Fruit fly (Drosophila melanogaster) whole organism, wandering third instar larva: ENCODE data around the gene CG12541.
A peak's percentile ranks its signal among the peaks of the same experiment; 100 is the strongest.

Experiments used
- Abd-B ChIP-seq: fragments of >200 bp; optimal IDR thresholded peaks from 2 replicates; lab custom pipeline; 2017; ENCODE audit warnings: missing biosample characterization, missing genetic modification characterization
- CG32264 ChIP-seq: fragments of 200-800 bp; sonication (Bioruptor generic); optimal IDR thresholded peaks from 2 replicates; lab custom pipeline; 2016; ENCODE audit warnings: missing biosample characterization, missing genetic modification characterization
- CG9705 ChIP-seq: fragments of 200-800 bp; sonication (Bioruptor generic); optimal IDR thresholded peaks from 2 replicates; lab custom pipeline; 2018; ENCODE audit warnings: missing biosample characterization, mild to moderate bottlenecking, missing genetic modification characterization
- CrebA ChIP-seq: fragments of 200-800 bp; sonication (Bioruptor generic); optimal IDR thresholded peaks from 2 replicates; lab custom pipeline; 2016; ENCODE audit warnings: missing biosample characterization, mild to moderate bottlenecking, missing genetic modification characterization, borderline replicate concordance
- Dfd ChIP-seq: fragments of >200 bp; optimal IDR thresholded peaks from 2 replicates; lab custom pipeline; 2017; ENCODE audit warnings: missing biosample characterization, missing genetic modification characterization
- GATAd ChIP-seq: sonication (Bioruptor generic); optimal IDR thresholded peaks from 2 replicates; lab custom pipeline; 2016; ENCODE audit warnings: missing biosample characterization, missing genetic modification characterization
- HLH106 ChIP-seq: fragments of 200-800 bp; optimal IDR thresholded peaks from 3 replicates; lab custom pipeline; 2019; ENCODE audit warnings: missing biosample characterization, mild to moderate bottlenecking, missing genetic modification characterization, moderate library complexity
- Hnf4 ChIP-seq: fragments of 200-800 bp; sonication (Bioruptor generic); optimal IDR thresholded peaks from 2 replicates; lab custom pipeline; 2016; ENCODE audit warnings: missing biosample characterization, mild to moderate bottlenecking, missing genetic modification characterization
- Hr78 ChIP-seq: fragments of >200 bp; optimal IDR thresholded peaks from 2 replicates; lab custom pipeline; 2017; ENCODE audit warnings: missing biosample characterization, missing genetic modification characterization
- Hr83 ChIP-seq: fragments of 200-300 bp; sonication (Bioruptor generic); optimal IDR thresholded peaks from 2 replicates; lab custom pipeline; 2016; ENCODE audit warnings: missing biosample characterization, mild to moderate bottlenecking, missing genetic modification characterization, moderate library complexity; ENCODE audit not compliant: poor library complexity, severe bottlenecking
- Jra ChIP-seq: sonication (Bioruptor generic); optimal IDR thresholded peaks from 2 replicates; lab custom pipeline; 2016; ENCODE audit warnings: missing biosample characterization, missing genetic modification characterization
- Mio ChIP-seq: sonication (Bioruptor generic); optimal IDR thresholded peaks from 2 replicates; lab custom pipeline; 2016; ENCODE audit warnings: missing biosample characterization, missing genetic modification characterization
- Myc ChIP-seq: fragments of >200 bp; optimal IDR thresholded peaks from 2 replicates; lab custom pipeline; 2017
- N ChIP-seq: fragments of >200 bp; optimal IDR thresholded peaks from 2 replicates; lab custom pipeline; 2018; ENCODE audit warnings: missing biosample characterization, missing external identifiers, missing genetic modification characterization
- Rel ChIP-seq, 2 experiments: fragments of 200-800 bp; sonication (Bioruptor generic) in 1 of 2; optimal IDR thresholded peaks; 2 replicates in 1 of 2; 3 replicates in 1 of 2; lab custom pipeline; 2016 to 2019; ENCODE audit warnings: mild to moderate bottlenecking in 2 of 2, missing biosample characterization in 2 of 2, missing genetic modification characterization in 2 of 2, moderate library complexity in 1 of 2
- Sp1 ChIP-seq: fragments of 200-800 bp; sonication (Bioruptor generic); optimal IDR thresholded peaks from 3 replicates; lab custom pipeline; 2019; ENCODE audit warnings: missing biosample characterization, mild to moderate bottlenecking, missing genetic modification characterization, moderate library complexity
- Vsx2 ChIP-seq: fragments of 200-300, 225-300 bp; sonication (Bioruptor generic); optimal IDR thresholded peaks from 2 replicates; lab custom pipeline; 2018; ENCODE audit warnings: missing biosample characterization, missing genetic modification characterization; ENCODE audit not compliant: partially characterized antibody
- br ChIP-seq: fragments of 200-800 bp; sonication (Bioruptor generic); optimal IDR thresholded peaks from 2 replicates; lab custom pipeline; 2016; ENCODE audit warnings: missing biosample characterization, missing genetic modification characterization
- dl ChIP-seq, 2 experiments: fragments of 175-275, 200-275 bp in 1 of 2; fragments of 200-275 bp in 1 of 2; sonication (Bioruptor generic); optimal IDR thresholded peaks; lab custom pipeline; 2018; ENCODE audit warnings: mild to moderate bottlenecking in 2 of 2, missing biosample characterization in 2 of 2, missing genetic modification characterization in 2 of 2, moderate library complexity in 2 of 2; ENCODE audit not compliant: partially characterized antibody in 2 of 2, insufficient read depth in 1 of 2
- dmrt93B ChIP-seq: fragments of 200-800 bp; sonication (Bioruptor generic); optimal IDR thresholded peaks from 2 replicates; lab custom pipeline; 2018; ENCODE audit warnings: missing biosample characterization, mild to moderate bottlenecking, missing genetic modification characterization
- dsf ChIP-seq: sonication (Bioruptor generic); optimal IDR thresholded peaks from 2 replicates; lab custom pipeline; 2016; ENCODE audit warnings: missing biosample characterization, missing genetic modification characterization, borderline replicate concordance
- ey ChIP-seq: fragments of 200-800 bp; sonication (Bioruptor generic); optimal IDR thresholded peaks from 2 replicates; lab custom pipeline; 2016; ENCODE audit warnings: missing biosample characterization, missing genetic modification characterization
- fru ChIP-seq: fragments of 200-800 bp; sonication (Bioruptor generic); optimal IDR thresholded peaks from 3 replicates; lab custom pipeline; 2016; ENCODE audit warnings: missing biosample characterization, mild to moderate bottlenecking, missing genetic modification characterization
- h ChIP-seq: fragments of 200-800 bp; sonication (Bioruptor generic); optimal IDR thresholded peaks from 3 replicates; lab custom pipeline; 2016; ENCODE audit warnings: missing biosample characterization, mild to moderate bottlenecking, missing genetic modification characterization
- jim ChIP-seq: fragments of 175-275, 200-325 bp; sonication (Bioruptor generic); optimal IDR thresholded peaks from 2 replicates; lab custom pipeline; 2016; ENCODE audit warnings: missing biosample characterization, mild to moderate bottlenecking, missing genetic modification characterization
- lola ChIP-seq: fragments of >200 bp; optimal IDR thresholded peaks from 2 replicates; lab custom pipeline; 2017; ENCODE audit warnings: missing biosample characterization, missing genetic modification characterization
- psq ChIP-seq: fragments of 200-800 bp; sonication (Bioruptor generic); optimal IDR thresholded peaks from 3 replicates; lab custom pipeline; 2017; ENCODE audit warnings: missing biosample characterization, mild to moderate bottlenecking, missing genetic modification characterization, moderate library complexity
- rgr ChIP-seq: fragments of 200-800 bp; sonication (Bioruptor generic); optimal IDR thresholded peaks from 3 replicates; lab custom pipeline; 2016; ENCODE audit warnings: missing biosample characterization, mild to moderate bottlenecking, missing genetic modification characterization
- sage ChIP-seq: fragments of 200-800 bp; sonication (Bioruptor generic); optimal IDR thresholded peaks from 2 replicates; lab custom pipeline; 2016; ENCODE audit warnings: missing biosample characterization, mild to moderate bottlenecking, missing genetic modification characterization
- sv ChIP-seq: fragments of 200-800 bp; sonication (Bioruptor generic); optimal IDR thresholded peaks from 3 replicates; lab custom pipeline; 2016; ENCODE audit warnings: missing biosample characterization, missing genetic modification characterization
- tai ChIP-seq: sonication (Bioruptor generic); optimal IDR thresholded peaks from 2 replicates; lab custom pipeline; 2016; ENCODE audit warnings: missing biosample characterization, missing genetic modification characterization
- usp ChIP-seq: fragments of >200 bp; optimal IDR thresholded peaks from 2 replicates; lab custom pipeline; 2017; ENCODE audit warnings: missing biosample characterization, missing genetic modification characterization
- woc ChIP-seq: sonication (Bioruptor generic); optimal IDR thresholded peaks from 2 replicates; lab custom pipeline; 2016; ENCODE audit warnings: missing biosample characterization, mild to moderate bottlenecking, missing genetic modification characterization

The CG12541 gene

dm6 chrX:6997653-6998491, 68.0 kb downstream of the CG12541 start (continued):
- TF ChIP-seq Mio: no peak
- TF ChIP-seq, all 38 proteins: peak for 19

dm6 chrX:6996965-6997652, 68.7 kb downstream of the CG12541 start:
- no peak for TF ChIP-seq h (GFP tag; lab: Kevin White, UChicago)
- no peak for TF ChIP-seq sage
- TF ChIP-seq, all 38 proteins: peak for 0

DNA sequence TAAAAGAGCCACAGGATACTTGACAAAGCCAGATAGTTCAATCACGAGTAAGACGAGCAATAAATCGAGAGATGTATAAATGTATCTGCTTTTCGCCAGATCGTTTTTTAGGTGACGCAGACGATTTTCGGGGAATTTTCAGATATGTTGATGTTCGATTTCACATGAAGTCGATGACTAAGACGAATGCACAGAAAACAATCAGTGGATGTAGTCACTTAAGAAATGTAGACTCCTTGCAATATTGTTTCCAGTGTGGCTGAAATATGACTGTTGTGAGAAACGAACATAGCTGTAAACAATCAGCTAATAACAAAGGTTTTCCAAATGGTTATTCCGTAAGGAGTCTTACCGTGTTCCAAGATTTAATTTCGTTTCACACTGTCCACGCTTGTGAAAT, 69.7 kb downstream of the CG12541 start:
- TF ChIP-seq Vsx2 (no peak), dmrt93B (GFP tag; lab: Kevin White, UChicago) (no peak), Rel (GFP tag; optimal IDR thresholded peaks at IDR 0.05; lab: Kevin White, UChicago) (no peak), Rel (tag; optimal IDR thresholded peaks at IDR 0.05; lab: Kevin White, UChicago) (peak; percentile 42), Myc (lab: Kevin White, UChicago) (no peak), lola (no peak)

dm6 chrX:6995258-6995657, 70.6 kb downstream of the CG12541 start:
- TF ChIP-seq CG32264 (GFP tag; lab: Kevin White, UChicago): no peak
- TF ChIP-seq sage: no peak
- TF ChIP-seq lola: no peak
- no peak for TF ChIP-seq Abd-B (GFP tag; lab: Kevin White, UChicago)
- TF ChIP-seq Myc (lab: Kevin White, UChicago): no peak
- TF ChIP-seq jim (GFP tag; lab: Kevin White, UChicago): no peak
- TF ChIP-seq CG9705: no peak
- TF ChIP-seq HLH106: no peak
- no peak for TF ChIP-seq woc (GFP tag; lab: Kevin White, UChicago)
- TF ChIP-seq tai (GFP tag; lab: Kevin White, UChicago): no peak
- TF ChIP-seq dsf (GFP tag; lab: Kevin White, UChicago): no peak
- no peak for TF ChIP-seq ey (GFP tag; lab: Kevin White, UChicago)
- TF ChIP-seq fru (GFP tag; lab: Kevin White, UChicago): no peak
- TF ChIP-seq Sp1 (GFP tag; lab: Kevin White, UChicago): no peak
- no peak for TF ChIP-seq h (GFP tag; lab: Kevin White, UChicago)
- TF ChIP-seq Mio: no peak
- TF ChIP-seq Hr83 (GFP tag; lab: Kevin White, UChicago): no peak
- TF ChIP-seq Vsx2: no peak
- no peak for TF ChIP-seq sv
- no peak for TF ChIP-seq psq (GFP tag; lab: Kevin White, UChicago)

DNA sequence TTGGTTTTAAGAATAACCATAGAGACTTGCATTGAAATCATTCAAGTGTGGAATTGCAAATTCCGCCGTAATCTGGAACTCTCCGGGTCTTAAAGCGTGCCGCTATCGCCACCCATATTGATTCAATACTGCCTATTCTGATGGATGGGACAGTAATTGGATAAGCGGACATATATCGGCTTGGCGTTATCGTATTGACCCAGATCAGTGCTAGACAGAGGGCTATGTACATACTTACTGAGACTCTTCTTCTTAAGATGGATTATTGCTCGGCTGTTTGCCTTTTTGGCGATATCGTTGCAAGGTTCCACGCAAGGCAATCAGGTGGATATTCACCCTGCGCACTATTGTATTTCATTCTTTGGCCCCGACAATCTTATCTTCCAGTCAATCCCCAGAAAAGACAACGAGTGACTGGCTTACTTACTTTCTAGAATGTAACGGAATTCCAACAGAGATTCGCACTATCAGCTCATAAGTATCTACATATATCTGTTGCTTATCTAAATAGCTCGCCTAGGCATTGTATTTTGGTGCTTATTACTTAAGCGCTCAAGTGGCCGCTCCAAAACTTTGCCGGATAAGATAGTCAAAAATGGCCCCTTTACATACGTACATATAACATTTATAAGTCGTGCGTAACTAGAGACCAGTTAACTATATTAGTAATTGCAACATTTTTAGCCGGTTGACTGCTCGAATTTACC, 71.2 kb downstream of the CG12541 start:
- TF ChIP-seq Sp1 (GFP tag; lab: Kevin White, UChicago) (no peak), HLH106 (no peak), usp (no peak), Hnf4 (no peak), Mio (no peak), h (GFP tag; lab: Kevin White, UChicago) (no peak)
- TF ChIP-seq, all 38 proteins: peak for 0

DNA sequence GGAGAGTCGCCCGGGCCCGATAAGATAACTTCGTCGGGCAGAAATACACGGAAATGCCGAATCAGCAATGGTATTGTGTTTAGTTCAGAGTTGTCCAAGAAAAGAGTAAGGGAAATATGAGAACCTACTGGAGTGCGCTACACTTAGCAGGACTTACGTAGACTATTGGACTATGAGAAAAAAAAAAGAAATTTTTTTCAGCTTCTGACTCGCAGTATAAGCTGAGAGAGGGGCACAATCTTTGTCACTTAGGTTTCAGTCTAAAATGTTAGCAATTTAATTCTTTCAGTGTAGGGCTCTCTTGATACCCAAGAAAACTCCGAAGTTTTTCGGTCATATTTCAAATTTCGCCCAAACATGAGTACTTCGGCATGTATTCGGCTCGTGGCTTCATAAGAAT, 72.1 kb downstream of the CG12541 start:
- peak; percentile 79 for TF ChIP-seq CG32264 (GFP tag; lab: Kevin White, UChicago)
- peak; percentile 58 for TF ChIP-seq Mio
- no peak for TF ChIP-seq N (GFP tag; lab: Kevin White, UChicago)
- no peak for TF ChIP-seq Hr78
- no peak for TF ChIP-seq lola
- peak; percentile 88 for TF ChIP-seq br (GFP tag; lab: Kevin White, UChicago)
- TF ChIP-seq jim (GFP tag; lab: Kevin White, UChicago): no peak
- TF ChIP-seq Sp1 (GFP tag; lab: Kevin White, UChicago): peak; percentile 87
- TF ChIP-seq h (GFP tag; lab: Kevin White, UChicago): peak; percentile 90
- TF ChIP-seq Dfd (GFP tag; lab: Kevin White, UChicago): no peak
- no peak for TF ChIP-seq Vsx2
- TF ChIP-seq Hnf4: peak; percentile 88
- TF ChIP-seq Rel (GFP tag; optimal IDR thresholded peaks at IDR 0.05; lab: Kevin White, UChicago): peak; percentile 35
- TF ChIP-seq Rel (tag; optimal IDR thresholded peaks at IDR 0.05; lab: Kevin White, UChicago): peak; percentile 9
- TF ChIP-seq rgr: peak; percentile 88
- TF ChIP-seq dmrt93B (GFP tag; lab: Kevin White, UChicago): peak; percentile 83
- TF ChIP-seq sage: peak; percentile 79
- TF ChIP-seq Hr83 (GFP tag; lab: Kevin White, UChicago): peak; percentile 56
- TF ChIP-seq dl (GFP tag; optimal IDR thresholded peaks at IDR 0.05; lab: Kevin White, UChicago; ENCODE audit: insufficient read depth in 1 of 2, partially characterized antibody in 2 of 2): no peak
- TF ChIP-seq tai (GFP tag; lab: Kevin White, UChicago): peak; percentile 66
- peak; percentile 23 for TF ChIP-seq sv
- TF ChIP-seq CrebA: no peak
- TF ChIP-seq GATAd (GFP tag; lab: Kevin White, UChicago): peak; percentile 53
- TF ChIP-seq Abd-B (GFP tag; lab: Kevin White, UChicago): no peak
- peak; percentile 77 for TF ChIP-seq Jra (GFP tag; lab: Kevin White, UChicago)
